Worm (Caenorhabditis elegans) whole organism, L2 larva: Measurements from ENCODE around the gene F23F1.5.

Source experiments
- aly-2 ChIP-seq: fragments of 150-350 bp; optimal IDR thresholded peaks from 2 replicates; lab custom pipeline; 2014; ENCODE audit warnings: missing biosample characterization, missing genetic modification characterization
- ama-1 ChIP-seq: fragments of 150-350 bp; optimal IDR thresholded peaks from 2 replicates; lab custom pipeline; 2018; ENCODE audit warnings: inconsistent platforms
- ceh-82 ChIP-seq: fragments of 150-350 bp; optimal IDR thresholded peaks from 2 replicates; lab custom pipeline; 2014; ENCODE audit warnings: missing biosample characterization, missing genetic modification characterization
- egl-27 ChIP-seq: sonication (generic microtip); optimal IDR thresholded peaks from 3 replicates; lab custom pipeline; 2017; ENCODE audit warnings: missing biosample characterization, missing genetic modification reagents, missing genetic modification characterization
- fos-1 ChIP-seq: fragments of 150-350 bp; optimal IDR thresholded peaks from 2 replicates; lab custom pipeline; 2014; ENCODE audit warnings: missing biosample characterization, missing genetic modification characterization
- lin-39 ChIP-seq: fragments of 150-350 bp; optimal IDR thresholded peaks from 2 replicates; lab custom pipeline; 2014; ENCODE audit warnings: missing biosample characterization, missing genetic modification reagents, missing genetic modification characterization
- mbf-1 ChIP-seq: sonication (generic microtip); optimal IDR thresholded peaks from 2 replicates; lab custom pipeline; 2017; ENCODE audit warnings: missing biosample characterization, missing genetic modification characterization
- nhr-11 ChIP-seq: fragments of 150-350 bp; optimal IDR thresholded peaks from 2 replicates; lab custom pipeline; 2014; ENCODE audit warnings: missing biosample characterization, missing genetic modification characterization
- nhr-21 ChIP-seq: fragments of 150-350 bp; optimal IDR thresholded peaks from 2 replicates; lab custom pipeline; 2014; ENCODE audit warnings: missing biosample characterization, missing genetic modification characterization
- nhr-237 ChIP-seq: fragments of 150-350 bp; optimal IDR thresholded peaks from 2 replicates; lab custom pipeline; 2014; ENCODE audit warnings: missing biosample characterization, missing genetic modification characterization
- zag-1 ChIP-seq: fragments of 150-350 bp; optimal IDR thresholded peaks from 2 replicates; lab custom pipeline; 2014; ENCODE audit warnings: missing biosample characterization, missing genetic modification characterization
- ztf-11 ChIP-seq: sonication (generic microtip); optimal IDR thresholded peaks from 2 replicates; lab custom pipeline; 2017; ENCODE audit warnings: missing biosample characterization, missing genetic modification characterization

- no peak for TF ChIP-seq ama-1 (lab: Kevin White, UChicago)
- no peak for TF ChIP-seq nhr-11 (tag; lab: Kevin White, UChicago)
- no peak for TF ChIP-seq nhr-237 (tag; lab: Kevin White, UChicago)
- TF ChIP-seq egl-27 (tag; lab: Kevin White, UChicago), result no peak
- TF ChIP-seq fos-1 (tag; lab: Kevin White, UChicago), result no peak
- no peak for TF ChIP-seq mbf-1 (tag; lab: Kevin White, UChicago)
- TF ChIP-seq lin-39 (tag; lab: Kevin White, UChicago), result no peak
- TF ChIP-seq ceh-82, result no peak
- TF ChIP-seq ztf-11 (tag; lab: Kevin White, UChicago), result no peak
- TF ChIP-seq aly-2 (tag; lab: Kevin White, UChicago), result no peak
- TF ChIP-seq zag-1, result no peak
- no peak for TF ChIP-seq nhr-21 (tag; lab: Kevin White, UChicago)
These were observed 42.5 kb upstream of the F23F1.5 start for ce11 chrII:73892-74291.
